Fruit fly (Drosophila melanogaster): ENCODE measurements around the gene Fit1.

dm6 chr3L:4083442-4083841 is 19.9 kb upstream of the Fit1 start:
- no peak for TF ChIP-seq CG8478 (optimal IDR thresholded peaks at IDR 0.05)
- no peak for TF ChIP-seq usp (GFP tag; optimal IDR thresholded peaks at IDR 0.05)

Data from whole organism.